Fruit fly (Drosophila melanogaster): Measurements from ENCODE around the gene galla-2.

DNA sequence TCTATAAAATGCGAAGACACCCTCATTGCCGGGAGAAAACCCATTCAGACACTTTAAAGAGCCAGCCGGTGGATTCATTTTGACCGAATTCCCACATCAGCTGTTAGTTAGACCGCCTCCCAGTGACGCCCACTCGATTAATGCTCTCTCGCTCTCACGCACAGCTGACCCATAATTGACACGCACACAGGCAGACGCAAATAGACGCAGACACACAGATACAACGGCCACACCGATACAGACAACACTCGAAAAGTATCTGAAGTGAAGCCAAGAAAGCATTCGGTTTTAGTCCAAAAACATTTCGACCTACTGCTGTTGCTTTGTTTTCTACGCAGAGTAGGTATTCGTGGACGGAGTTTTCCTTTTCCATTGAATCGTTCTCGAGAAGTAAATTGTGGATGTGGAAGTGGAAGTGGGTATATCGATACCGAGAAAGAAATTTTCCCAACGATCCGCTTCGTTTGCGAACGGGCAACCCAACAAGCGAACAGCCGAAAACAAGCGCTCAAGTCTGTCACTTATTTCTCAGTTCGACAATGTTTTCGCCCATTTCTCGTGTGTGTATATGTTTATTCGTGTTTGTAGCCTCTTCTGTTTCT, 22.5 kb upstream of the galla-2 start:
- TF ChIP-seq CG8478 (optimal IDR thresholded peaks at IDR 0.05): no peak
- TF ChIP-seq CTCF (optimal IDR thresholded peaks at IDR 0.05): no peak

All from S2 (cell line).